Fruit fly (Drosophila melanogaster): Measurements from ENCODE around the gene Art6.

Gene Art6

DNA sequence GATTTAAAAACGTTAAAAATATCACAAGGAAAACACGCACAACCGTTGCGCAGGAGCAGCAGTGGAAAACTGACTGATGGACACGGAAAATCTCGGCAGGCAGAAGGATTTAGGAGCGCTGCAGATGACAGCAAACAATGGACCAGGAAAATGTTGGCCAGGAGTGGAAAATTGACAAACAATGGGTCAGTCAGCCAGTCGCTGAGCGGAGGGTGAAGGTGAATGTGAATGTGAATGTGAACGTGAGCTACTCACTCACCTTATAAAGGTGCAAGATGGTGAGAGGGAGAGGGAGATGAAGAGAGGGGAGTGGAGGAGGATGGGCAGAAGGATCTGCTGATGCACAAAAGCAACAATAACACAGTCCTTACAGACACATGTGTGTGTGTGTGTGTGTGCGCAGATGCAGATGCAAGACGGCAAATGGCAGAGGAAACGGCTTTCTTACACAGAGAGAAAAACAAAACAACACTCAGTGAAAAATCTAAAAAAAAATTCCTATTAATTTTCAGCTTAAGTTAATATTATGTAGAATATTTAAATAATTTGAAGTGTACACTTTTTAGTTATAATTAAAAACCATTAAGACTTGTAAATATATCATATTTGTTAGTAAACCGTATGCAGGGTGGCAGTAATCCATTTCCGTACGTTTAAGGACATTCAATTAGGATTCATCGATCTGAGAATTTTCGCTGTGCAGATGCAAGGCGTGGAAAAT is 26.3 kb upstream of the Art6 start (continued):
- no peak for TF ChIP-seq CG1832 (GFP tag; optimal IDR thresholded peaks at IDR 0.05)
- no peak for TF ChIP-seq corto (GFP tag; optimal IDR thresholded peaks at IDR 0.05)
- no peak for TF ChIP-seq Optix (GFP tag; IDR thresholded peaks at IDR 0.05)
- peak; percentile 64 for TF ChIP-seq CG15696 (tag; optimal IDR thresholded peaks at IDR 0.05)
- no peak for TF ChIP-seq CG11398 (GFP tag; optimal IDR thresholded peaks at IDR 0.05)
- TF ChIP-seq CG12744 (GFP tag; optimal IDR thresholded peaks at IDR 0.05): no peak
- no peak for TF ChIP-seq Usf (GFP tag; optimal IDR thresholded peaks at IDR 0.05)
- no peak for TF ChIP-seq Antp (GFP tag; optimal IDR thresholded peaks at IDR 0.05)
- no peak for TF ChIP-seq CG17568 (GFP tag; optimal IDR thresholded peaks at IDR 0.05)
- TF ChIP-seq luna (GFP tag; optimal IDR thresholded peaks at IDR 0.05): no peak
- peak in 1 of 3 experiments; percentile 55 for TF ChIP-seq lola (GFP tag; optimal IDR thresholded peaks at IDR 0.05)
- no peak for TF ChIP-seq CG15269 (tag; optimal IDR thresholded peaks at IDR 0.05)
- no peak for TF ChIP-seq CG18476 (GFP tag; optimal IDR thresholded peaks at IDR 0.05)
- no peak for TF ChIP-seq CG12236 (GFP tag; optimal IDR thresholded peaks at IDR 0.05)
- TF ChIP-seq CG32772 (GFP tag; IDR thresholded peaks at IDR 0.05): no peak
- TF ChIP-seq lov (optimal IDR thresholded peaks at IDR 0.05): no peak
- TF ChIP-seq lov (GFP tag; IDR thresholded peaks at IDR 0.05): no peak
- no peak for TF ChIP-seq Hr51 (GFP tag; optimal IDR thresholded peaks at IDR 0.05)
- TF ChIP-seq unpg (GFP tag; optimal IDR thresholded peaks at IDR 0.05): no peak
- TF ChIP-seq CG10462 (GFP tag; optimal IDR thresholded peaks at IDR 0.05): no peak
- TF ChIP-seq Drgx (GFP tag; IDR thresholded peaks at IDR 0.05): no peak
- TF ChIP-seq CG34224 (GFP tag; IDR thresholded peaks at IDR 0.05; ENCODE audit: partially characterized antibody): no peak
- TF ChIP-seq nau (GFP tag; optimal IDR thresholded peaks at IDR 0.05): no peak
- TF ChIP-seq HHEX (GFP tag; optimal IDR thresholded peaks at IDR 0.05): no peak
- no peak for TF ChIP-seq CG31388 (GFP tag; optimal IDR thresholded peaks at IDR 0.05)
- no peak for TF ChIP-seq mirr (GFP tag; optimal IDR thresholded peaks at IDR 0.05)
- no peak for TF ChIP-seq p53 (GFP tag; optimal IDR thresholded peaks at IDR 0.05)
- TF ChIP-seq CG17912 (GFP tag; optimal IDR thresholded peaks at IDR 0.05): no peak
- no peak for TF ChIP-seq vnd (GFP tag; IDR thresholded peaks at IDR 0.05; ENCODE audit: partially characterized antibody)
- TF ChIP-seq Myb (GFP tag; optimal IDR thresholded peaks at IDR 0.05): no peak
- TF ChIP-seq bab2 (GFP tag; optimal IDR thresholded peaks at IDR 0.05): no peak
- no peak for TF ChIP-seq CG14860 (GFP tag; IDR thresholded peaks at IDR 0.05; ENCODE audit: partially characterized antibody)
- no peak for TF ChIP-seq pb (GFP tag; optimal IDR thresholded peaks at IDR 0.05)
- TF ChIP-seq caup (GFP tag; optimal IDR thresholded peaks at IDR 0.05; ENCODE audit: severe bottlenecking): no peak
- TF ChIP-seq CG5180 (GFP tag; optimal IDR thresholded peaks at IDR 0.05): no peak
- no peak for TF ChIP-seq br (optimal IDR thresholded peaks at IDR 0.05)
- TF ChIP-seq dimm (GFP tag; IDR thresholded peaks at IDR 0.05): no peak
- no peak for TF ChIP-seq CG10209 (GFP tag; optimal IDR thresholded peaks at IDR 0.05)
- TF ChIP-seq pros (GFP tag; optimal IDR thresholded peaks at IDR 0.05): peak; percentile 86
- no peak for TF ChIP-seq sim (GFP tag; IDR thresholded peaks at IDR 0.05)
- no peak for TF ChIP-seq en (GFP tag; optimal IDR thresholded peaks at IDR 0.05)
- no peak for TF ChIP-seq CG8089 (GFP tag; optimal IDR thresholded peaks at IDR 0.05)
- TF ChIP-seq CG17361 (GFP tag; IDR thresholded peaks at IDR 0.05): 0 out of 3 replicates have a peak, but pooled peaks have one; percentile 27
- no peak for TF ChIP-seq Ets65A (GFP tag)
- no peak for TF ChIP-seq CG1792 (GFP tag; optimal IDR thresholded peaks at IDR 0.05)
- no peak for TF ChIP-seq CG31224 (GFP tag; IDR thresholded peaks at IDR 0.05)
